Fruit fly (Drosophila melanogaster): ENCODE measurements around the gene myd.

The myd gene

dm6 chr3R:19180263-19180893, at the start of gene myd, which contains the start of gene CG5555 (continued):
- TF ChIP-seq unc-4 (GFP tag; IDR thresholded peaks at IDR 0.05; ENCODE audit: partially characterized antibody) (peak; percentile 71), CG1233 (GFP tag; optimal IDR thresholded peaks at IDR 0.05) (no peak), Rx (GFP tag; IDR thresholded peaks at IDR 0.05) (no peak), CG7987 (GFP tag; optimal IDR thresholded peaks at IDR 0.05) (no peak), CG11695 (GFP tag; IDR thresholded peaks at IDR 0.05) (peak; percentile 46; the same call in 1 of the 3 replicates), Sry-δ (GFP tag; optimal IDR thresholded peaks at IDR 0.05) (peak; percentile 53), CG6272 (GFP tag; IDR thresholded peaks at IDR 0.05) (no peak), Chrac-16 (GFP tag; optimal IDR thresholded peaks at IDR 0.05) (no peak), CG10321 (GFP tag; IDR thresholded peaks at IDR 0.05) (no peak), emc (GFP tag; optimal IDR thresholded peaks at IDR 0.05) (no peak), Ravus (GFP tag; IDR thresholded peaks at IDR 0.05) (no peak), pros (GFP tag; optimal IDR thresholded peaks at IDR 0.05) (no peak), CG7745 (tag; optimal IDR thresholded peaks at IDR 0.05) (no peak), tap (tag; optimal IDR thresholded peaks at IDR 0.05) (no peak), CG12299 (tag; optimal IDR thresholded peaks at IDR 0.05) (no peak), CG11398 (GFP tag; optimal IDR thresholded peaks at IDR 0.05) (peak; percentile 21), phol (tag; optimal IDR thresholded peaks at IDR 0.05) (peak; percentile 35), CG34224 (GFP tag; IDR thresholded peaks at IDR 0.05; ENCODE audit: partially characterized antibody) (peak; percentile 82), da (GFP tag; optimal IDR thresholded peaks at IDR 0.05) (no peak), NC2β (GFP tag; optimal IDR thresholded peaks at IDR 0.05) (no peak), CG10979 (tag; optimal IDR thresholded peaks at IDR 0.05) (no peak), Optix (GFP tag; IDR thresholded peaks at IDR 0.05) (peak; percentile 42; the same call in 1 of the 3 replicates), usp (GFP tag; optimal IDR thresholded peaks at IDR 0.05) (no peak), lola (GFP tag; optimal IDR thresholded peaks at IDR 0.05) (no peak), CG1832 (GFP tag; optimal IDR thresholded peaks at IDR 0.05) (no peak), MBD-R2 (GFP tag; IDR thresholded peaks at IDR 0.05) (peak; percentile 52), chn (GFP tag; optimal IDR thresholded peaks at IDR 0.05) (peak; percentile 38), CG12744 (GFP tag; optimal IDR thresholded peaks at IDR 0.05) (peak; percentile 40), CG4617 (GFP tag; optimal IDR thresholded peaks at IDR 0.05; ENCODE audit: borderline replicate concordance) (peak; percentile 60), inv (GFP tag; IDR thresholded peaks at IDR 0.05; ENCODE audit: partially characterized antibody) (peak; percentile 49), shn (GFP tag; optimal IDR thresholded peaks at IDR 0.05) (peak; percentile 13), Fer3 (tag; optimal IDR thresholded peaks at IDR 0.05) (no peak), mirr (GFP tag; optimal IDR thresholded peaks at IDR 0.05) (peak; percentile 21), CG3163 (GFP tag; optimal IDR thresholded peaks at IDR 0.05) (no peak), vvl (GFP tag; IDR thresholded peaks at IDR 0.05) (peak; percentile 65; the same call in 1 of the 2 replicates), Atf3 (GFP tag; optimal IDR thresholded peaks at IDR 0.05) (no peak), CG17359 (tag; optimal IDR thresholded peaks at IDR 0.05) (peak; percentile 30), CG11696 (GFP tag; IDR thresholded peaks at IDR 0.05) (0 out of 2 replicates have a peak, but pooled peaks have one; percentile 31), Dek (tag; optimal IDR thresholded peaks at IDR 0.05) (peak; percentile 56), CG16815 (GFP tag; optimal IDR thresholded peaks at IDR 0.05) (no peak), slbo (GFP tag; IDR thresholded peaks at IDR 0.05) (peak; percentile 51; the same call in 1 of the 2 replicates), Blimp-1 (GFP tag; optimal IDR thresholded peaks at IDR 0.05) (peak; percentile 27), stc (GFP tag; IDR thresholded peaks at IDR 0.05) (peak; percentile 53; the same call in 1 of the 2 replicates), CG16779 (GFP tag; IDR thresholded peaks at IDR 0.05) (no peak), danr (GFP tag; IDR thresholded peaks at IDR 0.05) (no peak), CG17385 (GFP tag; optimal IDR thresholded peaks at IDR 0.05) (peak; percentile 8), CG4854 (GFP tag; optimal IDR thresholded peaks at IDR 0.05) (no peak), CG11456 (GFP tag; IDR thresholded peaks at IDR 0.05) (0 out of 3 replicates have a peak, but pooled peaks have one; percentile 27), hth (optimal IDR thresholded peaks at IDR 0.05) (no peak), CG9817 (tag; optimal IDR thresholded peaks at IDR 0.05) (peak; percentile 0)
